Fruit fly (Drosophila melanogaster) whole organism, pupa: ENCODE measurements around the gene Atat.

ENCODE experiments used
- CG10348 ChIP-seq: fragments of 200-800 bp; sonication (Bioruptor generic); IDR thresholded peaks from 2 replicates; pipeline ENCODE4 v1.3.6; 2022; ENCODE audit warnings: missing biosample characterization, missing genetic modification characterization
- CG12605 ChIP-seq: fragments of 200-800 bp; sonication (Bioruptor generic); IDR thresholded peaks from 2 replicates; pipeline ENCODE4 v1.3.6; 2022; ENCODE audit warnings: missing biosample characterization, missing genetic modification characterization
- CG13204 ChIP-seq: fragments of 200-800 bp; sonication (Bioruptor generic); optimal IDR thresholded peaks from 2 replicates; lab custom pipeline; 2018; ENCODE audit warnings: missing biosample characterization, mild to moderate bottlenecking, missing genetic modification characterization, moderate library complexity
- CG14655 ChIP-seq: fragments of 200-800 bp; sonication (Bioruptor generic); optimal IDR thresholded peaks from 3 replicates; lab custom pipeline; 2017; ENCODE audit warnings: mild to moderate bottlenecking, missing biosample characterization, missing genetic modification reagents, missing genetic modification characterization
- CG15710 ChIP-seq: fragments of 200-800 bp; sonication (Bioruptor generic); optimal IDR thresholded peaks from 2 replicates; lab custom pipeline; 2018; ENCODE audit warnings: missing biosample characterization, mild to moderate bottlenecking, missing genetic modification characterization, moderate library complexity
- CG17806 ChIP-seq: fragments of 200-800 bp; sonication (Bioruptor generic); optimal IDR thresholded peaks from 2 replicates; lab custom pipeline; 2018; ENCODE audit warnings: missing biosample characterization, mild to moderate bottlenecking, missing genetic modification characterization, moderate library complexity
- CG32121 ChIP-seq: fragments of 200-800 bp; sonication (Bioruptor generic); IDR thresholded peaks from 2 replicates; pipeline ENCODE4 v1.3.6; 2022; ENCODE audit warnings: missing biosample characterization, missing genetic modification characterization
- CG34367 ChIP-seq: fragments of 200-800 bp; sonication (Bioruptor generic); optimal IDR thresholded peaks from 2 replicates; lab custom pipeline; 2018; ENCODE audit warnings: missing biosample characterization, mild to moderate bottlenecking, missing genetic modification characterization
- CG4496 ChIP-seq: fragments of 200-800 bp; sonication (Bioruptor generic); IDR thresholded peaks from 3 replicates; pipeline ENCODE4 v1.3.6; 2022; ENCODE audit warnings: missing biosample characterization, missing genetic modification characterization
- CG8159 ChIP-seq: fragments of 200-800 bp; sonication (Bioruptor generic); optimal IDR thresholded peaks from 3 replicates; lab custom pipeline; 2018; ENCODE audit warnings: missing biosample characterization, mild to moderate bottlenecking, missing genetic modification characterization, moderate library complexity
- CG8301 ChIP-seq: fragments of 200-800 bp; sonication (Bioruptor generic); optimal IDR thresholded peaks from 2 replicates; lab custom pipeline; 2018; ENCODE audit warnings: missing biosample characterization, mild to moderate bottlenecking, missing genetic modification characterization
- CG9948 ChIP-seq: fragments of 200-800 bp; sonication (Bioruptor generic); optimal IDR thresholded peaks from 2 replicates; lab custom pipeline; 2018; ENCODE audit warnings: missing biosample characterization, mild to moderate bottlenecking, missing genetic modification characterization, moderate library complexity
- D1 ChIP-seq: fragments of 200-800 bp; sonication (Bioruptor generic); optimal IDR thresholded peaks from 2 replicates; lab custom pipeline; 2018; ENCODE audit warnings: missing biosample characterization, mild to moderate bottlenecking, missing genetic modification characterization, moderate library complexity
- EcR ChIP-seq: fragments of 200-800 bp; sonication (Bioruptor generic); optimal IDR thresholded peaks from 3 replicates; lab custom pipeline; 2019; ENCODE audit warnings: missing biosample characterization, missing genetic modification characterization, mild to moderate bottlenecking, moderate library complexity, missing genetic modification reagents
- Ets98B ChIP-seq: fragments of 200-800 bp; sonication (Bioruptor generic); IDR thresholded peaks from 2 replicates; pipeline ENCODE4 v1.3.6; 2022; ENCODE audit warnings: missing biosample characterization, missing genetic modification characterization
- Pif1A ChIP-seq: fragments of 200-800 bp; sonication (Bioruptor generic); optimal IDR thresholded peaks from 3 replicates; lab custom pipeline; 2016; ENCODE audit warnings: missing biosample characterization, missing genetic modification characterization
- Pif1B ChIP-seq: fragments of 200-800 bp; sonication (Bioruptor generic); optimal IDR thresholded peaks from 3 replicates; lab custom pipeline; 2016; ENCODE audit warnings: missing biosample characterization, missing genetic modification characterization
- Snoo ChIP-seq: fragments of 200-800 bp; sonication (Bioruptor generic); optimal IDR thresholded peaks from 3 replicates; lab custom pipeline; 2017; ENCODE audit warnings: missing biosample characterization, mild to moderate bottlenecking, missing genetic modification characterization, inconsistent platforms
- fd96Ca ChIP-seq: fragments of 200-800 bp; sonication (Bioruptor generic); IDR thresholded peaks from 3 replicates; pipeline ENCODE4 v1.3.6; 2022; ENCODE audit warnings: missing biosample characterization, missing genetic modification characterization
- gl ChIP-seq: fragments of 200-800 bp; sonication (Bioruptor generic); optimal IDR thresholded peaks from 2 replicates; lab custom pipeline; 2018; ENCODE audit warnings: missing biosample characterization, mild to moderate bottlenecking, missing genetic modification characterization
- rn ChIP-seq: fragments of 200-800 bp; sonication (Bioruptor generic); IDR thresholded peaks from 2 replicates; pipeline ENCODE4 v1.3.6; 2022; ENCODE audit warnings: missing biosample characterization, missing genetic modification characterization

The Atat gene

DNA sequence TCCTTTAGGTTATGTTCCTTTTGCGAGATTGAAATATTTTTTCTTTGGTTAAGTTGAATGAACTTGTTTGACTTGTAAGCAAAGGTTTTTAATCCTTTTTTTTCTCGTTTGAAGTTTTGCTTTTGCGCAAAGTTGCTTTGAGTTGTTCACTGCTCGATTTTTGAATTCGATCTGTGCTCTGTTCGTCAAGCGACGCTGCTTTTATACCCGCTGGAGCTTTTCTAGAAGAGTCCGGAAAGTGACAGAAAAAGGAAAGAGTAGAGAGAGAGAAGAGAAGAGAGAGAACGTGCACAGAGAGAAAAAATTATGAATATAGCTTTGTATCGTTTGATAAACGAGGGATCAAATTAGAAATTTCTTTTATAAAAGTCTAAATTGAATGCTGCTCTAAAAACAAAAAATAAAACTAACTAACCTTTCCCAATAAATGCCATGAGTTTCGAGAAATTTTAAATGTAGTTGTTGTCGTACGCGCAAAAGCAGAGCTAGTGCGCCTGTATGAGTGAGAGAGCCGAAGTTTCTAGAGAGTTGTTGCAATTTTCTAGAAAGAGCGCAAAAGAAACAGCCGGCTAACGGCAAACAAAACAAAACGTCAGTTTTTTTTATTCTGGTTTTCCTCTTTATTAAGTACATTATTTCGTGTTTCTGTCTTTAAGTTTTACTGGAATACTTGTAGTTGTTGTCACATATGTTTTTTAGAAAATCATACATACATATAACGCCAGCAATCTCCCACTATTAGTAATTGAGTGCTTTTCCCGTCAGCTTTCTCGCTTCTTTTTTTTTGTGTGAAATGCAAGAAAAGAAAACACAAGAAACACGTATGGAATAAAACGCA, 49.1 kb downstream of the Atat start, which contains the start of gene Hsp26:
Gene Hsp26, minus strand, starts transcription at position 230 of the 838 bp plus-strand sequence.
- TF ChIP-seq CG9948 (tag; lab: Kevin White, UChicago), result peak; percentile 87
- peak; percentile 97 for TF ChIP-seq EcR (GFP tag; lab: Kevin White, UChicago)
- TF ChIP-seq gl (tag; lab: Kevin White, UChicago), result peak; percentile 85
- TF ChIP-seq CG10348, result 0 out of 2 replicates have a peak, but pooled peaks have one; percentile 34
- TF ChIP-seq CG15710, result peak; percentile 79
- peak; percentile 95 for TF ChIP-seq CG4496 (GFP tag; lab: Robert Waterston, UW)
- TF ChIP-seq D1, result no peak
- TF ChIP-seq CG17806 (tag; lab: Kevin White, UChicago), result peak; percentile 89
- peak; percentile 93 for TF ChIP-seq CG12605
- peak; percentile 85 for TF ChIP-seq CG34367 (tag; lab: Kevin White, UChicago)
- peak; percentile 88 for TF ChIP-seq Snoo
- TF ChIP-seq Pif1B (GFP tag; lab: Kevin White, UChicago), result peak; percentile 93
- peak; percentile 88 for TF ChIP-seq CG8159 (tag; lab: Kevin White, UChicago)
- TF ChIP-seq Pif1A (GFP tag; lab: Kevin White, UChicago), result peak; percentile 95
- peak; percentile 78 for TF ChIP-seq rn (GFP tag; lab: Robert Waterston, UW)
- TF ChIP-seq Ets98B (GFP tag; lab: Robert Waterston, UW), result peak; percentile 95
- TF ChIP-seq CG13204 (GFP tag; lab: Kevin White, UChicago), result no peak
- TF ChIP-seq CG8301 (tag; lab: Kevin White, UChicago), result peak; percentile 89
- peak; percentile 95 for TF ChIP-seq CG32121
- TF ChIP-seq fd96Ca (GFP tag; lab: Robert Waterston, UW), result peak; percentile 70
- TF ChIP-seq CG14655 (GFP tag; lab: Kevin White, UChicago), result peak; percentile 90

- TF ChIP-seq Pif1A (GFP tag; lab: Kevin White, UChicago), result no peak
- no peak for TF ChIP-seq CG9948 (tag; lab: Kevin White, UChicago)
- TF ChIP-seq rn (GFP tag; lab: Robert Waterston, UW), result no peak
- no peak for TF ChIP-seq CG8159 (tag; lab: Kevin White, UChicago)
- no peak for TF ChIP-seq CG34367 (tag; lab: Kevin White, UChicago)
- TF ChIP-seq CG14655 (GFP tag; lab: Kevin White, UChicago), result no peak
- TF ChIP-seq CG32121, result no peak
- no peak for TF ChIP-seq CG8301 (tag; lab: Kevin White, UChicago)
- TF ChIP-seq CG12605, result no peak
- TF ChIP-seq Snoo, result no peak
- TF ChIP-seq gl (tag; lab: Kevin White, UChicago), result no peak
- TF ChIP-seq CG4496 (GFP tag; lab: Robert Waterston, UW), result no peak
- TF ChIP-seq Pif1B (GFP tag; lab: Kevin White, UChicago), result no peak
- TF ChIP-seq D1, result no peak
- TF ChIP-seq CG13204 (GFP tag; lab: Kevin White, UChicago), result no peak
- TF ChIP-seq EcR (GFP tag; lab: Kevin White, UChicago), result no peak
- TF ChIP-seq fd96Ca (GFP tag; lab: Robert Waterston, UW), result no peak
- no peak for TF ChIP-seq CG15710
These were observed 50.0 kb downstream of the Atat start for dm6 chr3L:9376573-9376972.

dm6 chr3L:9375130-9375529, 51.4 kb downstream of the Atat start, which contains the start of gene CG4461:
CG4461 (plus strand) TSS chr3L:9375430.
- no peak for TF ChIP-seq gl (tag; lab: Kevin White, UChicago)
- TF ChIP-seq Snoo, result no peak
- TF ChIP-seq Pif1B (GFP tag; lab: Kevin White, UChicago), result no peak
- no peak for TF ChIP-seq CG34367 (tag; lab: Kevin White, UChicago)
- TF ChIP-seq Ets98B (GFP tag; lab: Robert Waterston, UW), result no peak
- TF ChIP-seq EcR (GFP tag; lab: Kevin White, UChicago), result no peak
- no peak for TF ChIP-seq fd96Ca (GFP tag; lab: Robert Waterston, UW)
- TF ChIP-seq rn (GFP tag; lab: Robert Waterston, UW), result no peak
- TF ChIP-seq CG8159 (tag; lab: Kevin White, UChicago), result no peak
- TF ChIP-seq CG15710, result no peak
- TF ChIP-seq CG32121, result no peak
- TF ChIP-seq CG4496 (GFP tag; lab: Robert Waterston, UW), result no peak
- no peak for TF ChIP-seq CG12605
- no peak for TF ChIP-seq CG14655 (GFP tag; lab: Kevin White, UChicago)
- no peak for TF ChIP-seq CG10348
- no peak for TF ChIP-seq CG8301 (tag; lab: Kevin White, UChicago)
- no peak for TF ChIP-seq D1

- peak; percentile 44 for TF ChIP-seq CG34367 (tag; lab: Kevin White, UChicago)
- peak; percentile 81 for TF ChIP-seq CG12605
- peak; percentile 74 for TF ChIP-seq CG17806 (tag; lab: Kevin White, UChicago)
- TF ChIP-seq EcR (GFP tag; lab: Kevin White, UChicago), result peak; percentile 90
- peak; percentile 93 for TF ChIP-seq CG4496 (GFP tag; lab: Robert Waterston, UW)
- TF ChIP-seq D1, result no peak
- TF ChIP-seq CG8301 (tag; lab: Kevin White, UChicago), result peak; percentile 70
- peak; percentile 89 for TF ChIP-seq CG32121
- TF ChIP-seq CG14655 (GFP tag; lab: Kevin White, UChicago), result peak; percentile 84
- TF ChIP-seq CG15710, result peak; percentile 70
- TF ChIP-seq Pif1B (GFP tag; lab: Kevin White, UChicago), result peak; percentile 73
- peak; percentile 88 for TF ChIP-seq Ets98B (GFP tag; lab: Robert Waterston, UW)
- no peak for TF ChIP-seq CG13204 (GFP tag; lab: Kevin White, UChicago)
- TF ChIP-seq rn (GFP tag; lab: Robert Waterston, UW), result peak; percentile 64
- peak; percentile 67 for TF ChIP-seq Snoo
- peak; percentile 19 for TF ChIP-seq gl (tag; lab: Kevin White, UChicago)
- peak; percentile 6; the same call in 1 of the 2 replicates for TF ChIP-seq CG10348
- TF ChIP-seq CG9948 (tag; lab: Kevin White, UChicago), result peak; percentile 67
- peak; percentile 73 for TF ChIP-seq CG8159 (tag; lab: Kevin White, UChicago)
- TF ChIP-seq Pif1A (GFP tag; lab: Kevin White, UChicago), result peak; percentile 16
- TF ChIP-seq fd96Ca (GFP tag; lab: Robert Waterston, UW), result peak; percentile 82
These were observed 53.1 kb downstream of the Atat start for dm6 chr3L:9373374-9374004.
